Fruit fly (Drosophila melanogaster): Measurements from ENCODE around the gene Sfp24Ba.

Gene Sfp24Ba

DNA sequence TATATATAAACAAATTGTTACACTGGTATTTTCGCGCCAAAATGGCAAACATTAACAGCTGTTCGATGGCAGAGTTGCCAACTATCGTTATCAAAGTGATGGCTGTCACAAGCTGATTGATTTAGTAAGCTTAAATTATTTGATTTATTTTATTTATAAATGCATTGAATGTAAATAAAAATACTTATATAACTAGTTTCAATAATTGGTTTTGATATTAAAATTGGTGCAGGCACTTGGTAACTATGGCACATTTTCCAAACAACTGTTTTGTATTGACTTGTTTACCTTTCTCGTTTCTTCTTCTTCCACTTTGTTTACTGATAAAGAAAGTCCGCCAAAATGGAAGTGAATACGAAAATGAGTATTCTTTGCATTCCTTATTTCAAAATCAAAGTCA, 43.3 kb upstream of the Sfp24Ba start, which contains the start of gene cutlet:
cutlet (minus strand) TSS at position 84 of the 400 bp plus-strand sequence.
- TF ChIP-seq fru (optimal IDR thresholded peaks at IDR 0.05) (no peak), CG17912 (GFP tag; optimal IDR thresholded peaks at IDR 0.05) (no peak), CG9215 (GFP tag; IDR thresholded peaks at IDR 0.05) (no peak), fd102C (GFP tag; optimal IDR thresholded peaks at IDR 0.05) (no peak), luna (GFP tag; optimal IDR thresholded peaks at IDR 0.05) (no peak), ro (GFP tag; IDR thresholded peaks at IDR 0.05) (no peak), zfh1 (GFP tag; IDR thresholded peaks at IDR 0.05) (no peak), CG2199 (GFP tag; IDR thresholded peaks at IDR 0.05) (no peak), CG12769 (tag; optimal IDR thresholded peaks at IDR 0.05) (no peak), CG8478 (optimal IDR thresholded peaks at IDR 0.05) (no peak), bbx (GFP tag; IDR thresholded peaks at IDR 0.05; ENCODE audit: partially characterized antibody) (no peak), ken (GFP tag; IDR thresholded peaks at IDR 0.05) (no peak), ap (GFP tag; IDR thresholded peaks at IDR 0.05) (no peak), row (GFP tag; IDR thresholded peaks at IDR 0.05) (no peak), lov (optimal IDR thresholded peaks at IDR 0.05) (no peak), lov (GFP tag; IDR thresholded peaks at IDR 0.05) (no peak), CG8089 (GFP tag; optimal IDR thresholded peaks at IDR 0.05) (no peak), fd3F (GFP tag; optimal IDR thresholded peaks at IDR 0.05) (no peak), grau (tag; optimal IDR thresholded peaks at IDR 0.05) (no peak), Blimp-1 (GFP tag; optimal IDR thresholded peaks at IDR 0.05) (no peak), wor (GFP tag; IDR thresholded peaks at IDR 0.05) (no peak), Jarid2 (GFP tag; optimal IDR thresholded peaks at IDR 0.05) (no peak), Six4 (GFP tag; optimal IDR thresholded peaks at IDR 0.05) (no peak), gsb-n (tag; optimal IDR thresholded peaks at IDR 0.05) (no peak), Hr78 (GFP tag; optimal IDR thresholded peaks at IDR 0.05) (no peak), CG7745 (tag; optimal IDR thresholded peaks at IDR 0.05) (no peak), Dek (tag; optimal IDR thresholded peaks at IDR 0.05) (no peak), so (GFP tag; IDR thresholded peaks at IDR 0.05) (no peak), tgo (GFP tag; IDR thresholded peaks at IDR 0.05) (no peak), sima (GFP tag; optimal IDR thresholded peaks at IDR 0.05) (no peak), eve (GFP tag; optimal IDR thresholded peaks at IDR 0.05) (peak in 1 of 2 experiments; percentile 27), Nf-YB (GFP tag; optimal IDR thresholded peaks at IDR 0.05) (no peak), Oaz (GFP tag; IDR thresholded peaks at IDR 0.05) (no peak), CG11696 (GFP tag; IDR thresholded peaks at IDR 0.05) (no peak), gt (GFP tag; IDR thresholded peaks at IDR 0.05) (no peak), CG10267 (tag; optimal IDR thresholded peaks at IDR 0.05) (peak; percentile 6), CrebB (tag; optimal IDR thresholded peaks at IDR 0.05) (no peak), crp (GFP tag; optimal IDR thresholded peaks at IDR 0.05) (peak; percentile 81 to 97), CG16815 (GFP tag; optimal IDR thresholded peaks at IDR 0.05) (no peak), gcm (GFP tag; optimal IDR thresholded peaks at IDR 0.05) (no peak), chm (GFP tag; IDR thresholded peaks at IDR 0.05) (no peak), CG16863 (GFP tag; optimal IDR thresholded peaks at IDR 0.05) (no peak), her (GFP tag; optimal IDR thresholded peaks at IDR 0.05) (no peak), B-H1 (GFP tag; IDR thresholded peaks at IDR 0.05) (no peak), sug (tag; optimal IDR thresholded peaks at IDR 0.05) (peak; percentile 25), NFAT (GFP tag; IDR thresholded peaks at IDR 0.05) (no peak), org-1 (GFP tag; optimal IDR thresholded peaks at IDR 0.05) (no peak), vnd (GFP tag; IDR thresholded peaks at IDR 0.05; ENCODE audit: partially characterized antibody) (no peak), jing (GFP tag; optimal IDR thresholded peaks at IDR 0.05) (no peak), br (optimal IDR thresholded peaks at IDR 0.05) (no peak), dpn (GFP tag; optimal IDR thresholded peaks at IDR 0.05) (no peak), knrl (GFP tag; IDR thresholded peaks at IDR 0.05; ENCODE audit: partially characterized antibody) (no peak), chinmo (GFP tag; IDR thresholded peaks at IDR 0.05; ENCODE audit: partially characterized antibody) (no peak)
